Worm (Caenorhabditis elegans): ENCODE measurements around the gene T09F5.2.

Gene T09F5.2

ce11 chrV:15192377-15192776 is 41.6 kb downstream of the T09F5.2 start, which contains the start of gene plc-2:
plc-2 (plus strand) TSS chrV:15192572.
- TF ChIP-seq ceh-79 (tag; optimal IDR thresholded peaks at IDR 0.05) (no peak), ZK185.1 (tag; optimal IDR thresholded peaks at IDR 0.05; ENCODE audit: poor library complexity, severe bottlenecking) (no peak), mxl-1 (tag; optimal IDR thresholded peaks at IDR 0.05) (no peak), lin-35 (GFP tag; optimal IDR thresholded peaks at IDR 0.05) (no peak), let-607 (tag; optimal IDR thresholded peaks at IDR 0.05) (peak; percentile 12 to 14), ets-4 (GFP tag; optimal IDR thresholded peaks at IDR 0.05) (peak; percentile 25), nfyb-1 (GFP tag; IDR thresholded peaks at IDR 0.05) (0 out of 2 replicates have a peak, but pooled peaks have one; percentile 44), hmg-1.2 (GFP tag; IDR thresholded peaks at IDR 0.05) (peak; percentile 11; the same call in 1 of the 2 replicates), cebp-1 (GFP tag; IDR thresholded peaks at IDR 0.05) (no peak), cebp-1 (tag; optimal IDR thresholded peaks at IDR 0.05) (peak; percentile 14), nhr-90 (tag; optimal IDR thresholded peaks at IDR 0.05) (peak; percentile 21), nhr-80 (tag; optimal IDR thresholded peaks at IDR 0.05) (peak; percentile 80), F23B12.7 (tag; optimal IDR thresholded peaks at IDR 0.05; ENCODE audit: insufficient read depth) (no peak), attf-5 (GFP tag; optimal IDR thresholded peaks at IDR 0.05) (peak; percentile 5), bed-1 (GFP tag; IDR thresholded peaks at IDR 0.05) (no peak)

ce11 chrV:15193909-15194308 is 43.1 kb downstream of the T09F5.2 start, which contains the start of gene Y75B12B.13:
Y75B12B.13 (minus strand) TSS chrV:15194009.
- no peak for TF ChIP-seq ets-4 (GFP tag; optimal IDR thresholded peaks at IDR 0.05)
- TF ChIP-seq ceh-100 (GFP tag; IDR thresholded peaks at IDR 0.05), result no peak
- TF ChIP-seq egl-44 (GFP tag; IDR thresholded peaks at IDR 0.05), result no peak
- no peak for TF ChIP-seq ceh-40 (GFP tag; IDR thresholded peaks at IDR 0.05)
- TF ChIP-seq ceh-91 (GFP tag; IDR thresholded peaks at IDR 0.05), result no peak
- TF ChIP-seq Y53F4B.3 (GFP tag; IDR thresholded peaks at IDR 0.05), result no peak
- no peak for TF ChIP-seq aptf-2 (GFP tag; conservative IDR thresholded peaks at IDR 0.05)
- TF ChIP-seq nhr-80 (tag; optimal IDR thresholded peaks at IDR 0.05), result no peak

- no peak for TF ChIP-seq nhr-120 (GFP tag; IDR thresholded peaks at IDR 0.05)
- no peak for TF ChIP-seq Y67H2A.10 (GFP tag; conservative IDR thresholded peaks at IDR 0.05)
Observed at ce11 chrV:15197955-15198354, 47.2 kb downstream of the T09F5.2 start, which contains the start of gene srw-1. srw-1 (plus strand) TSS chrV:15198255.

ce11 chrV:15199768-15200167 is 49.0 kb downstream of the T09F5.2 start, which contains the start of gene Y75B12B.10:
Y75B12B.10 (plus strand) TSS chrV:15200068.
- TF ChIP-seq Y56A3A.18 (GFP tag; IDR thresholded peaks at IDR 0.05), result no peak
- no peak for TF ChIP-seq F37B4.10 (GFP tag; IDR thresholded peaks at IDR 0.05)
- no peak for TF ChIP-seq lin-54 (GFP tag; optimal IDR thresholded peaks at IDR 0.05)
- TF ChIP-seq nfya-2 (GFP tag; IDR thresholded peaks at IDR 0.05), result no peak
- no peak for TF ChIP-seq lin-35 (GFP tag; optimal IDR thresholded peaks at IDR 0.05)
- no peak for TF ChIP-seq mxl-1 (tag; optimal IDR thresholded peaks at IDR 0.05)
- TF ChIP-seq ztf-25 (GFP tag; IDR thresholded peaks at IDR 0.05), result no peak
- no peak for TF ChIP-seq nhr-27 (tag; optimal IDR thresholded peaks at IDR 0.05)
- no peak for TF ChIP-seq dpff-1 (tag; optimal IDR thresholded peaks at IDR 0.05)
- no peak for TF ChIP-seq aptf-2 (GFP tag; conservative IDR thresholded peaks at IDR 0.05)
- TF ChIP-seq F57A8.1 (GFP tag; optimal IDR thresholded peaks at IDR 0.05), result no peak
- TF ChIP-seq bed-2 (GFP tag; IDR thresholded peaks at IDR 0.05), result no peak
- no peak for TF ChIP-seq xnd-1 (tag; optimal IDR thresholded peaks at IDR 0.05)
- TF ChIP-seq ztf-22 (GFP tag; optimal IDR thresholded peaks at IDR 0.05), result no peak
- no peak for TF ChIP-seq madf-6 (GFP tag; IDR thresholded peaks at IDR 0.05)
- TF ChIP-seq hrde-1 (tag; optimal IDR thresholded peaks at IDR 0.05; ENCODE audit: borderline replicate concordance), result no peak
- no peak for TF ChIP-seq unc-62 (GFP tag; optimal IDR thresholded peaks at IDR 0.05)

Measured in whole organism, young adult.